Worm (Caenorhabditis elegans): ENCODE results near the gene fkb-4.
A peak's percentile ranks its signal among the peaks of the same experiment; 100 is the strongest.

fkb-4 gene

ce11 chrV:12819792-12820453 lies 33.0 kb upstream of the fkb-4 start, which contains the start of the genes ZC443.4 and ugt-18:
ZC443.4 (minus strand) TSS chrV:12819886.
ugt-18 (plus strand) TSS chrV:12820260.
- no peak for TF ChIP-seq hsf-1 (GFP tag; IDR thresholded peaks at IDR 0.05)
- TF ChIP-seq nhr-80 (tag; optimal IDR thresholded peaks at IDR 0.05) = peak; percentile 5
- no peak for TF ChIP-seq B0019.2 (GFP tag; conservative IDR thresholded peaks at IDR 0.05)
- no peak for TF ChIP-seq fkh-3 (tag; optimal IDR thresholded peaks at IDR 0.05)
- no peak for TF ChIP-seq sdz-38 (tag; optimal IDR thresholded peaks at IDR 0.05)
- TF ChIP-seq F49E8.2 (tag; optimal IDR thresholded peaks at IDR 0.05; ENCODE audit: insufficient read depth) = no peak

ce11 chrV:12819155-12819554 lies 32.2 kb upstream of the fkb-4 start:
- peak; percentile 4 for TF ChIP-seq ztf-18 (tag; optimal IDR thresholded peaks at IDR 0.05)
- peak; percentile 50 for TF ChIP-seq attf-5 (GFP tag; optimal IDR thresholded peaks at IDR 0.05)
- peak; percentile 57; the same call in 1 of the 2 replicates for TF ChIP-seq pbrm-1 (GFP tag; IDR thresholded peaks at IDR 0.05)
- TF ChIP-seq F33H1.4 (GFP tag; IDR thresholded peaks at IDR 0.05) = no peak
- no peak for TF ChIP-seq sptf-2 (GFP tag; optimal IDR thresholded peaks at IDR 0.05)
- TF ChIP-seq K12H6.12 (tag; optimal IDR thresholded peaks at IDR 0.05) = peak; percentile 64
- 0 out of 2 replicates have a peak, but pooled peaks have one; percentile 39 for TF ChIP-seq dox-1 (GFP tag; IDR thresholded peaks at IDR 0.05)
- 0 out of 2 replicates have a peak, but pooled peaks have one; percentile 13 for TF ChIP-seq cebp-1 (GFP tag; IDR thresholded peaks at IDR 0.05)
- peak; percentile 52 for TF ChIP-seq cebp-1 (tag; optimal IDR thresholded peaks at IDR 0.05)
- TF ChIP-seq madf-10 (tag; optimal IDR thresholded peaks at IDR 0.05) = peak; percentile 71
- no peak for TF ChIP-seq ztf-22 (GFP tag; optimal IDR thresholded peaks at IDR 0.05)

- TF ChIP-seq dox-1 (GFP tag; IDR thresholded peaks at IDR 0.05) (no peak), lin-35 (GFP tag; optimal IDR thresholded peaks at IDR 0.05) (no peak), B0019.2 (GFP tag; conservative IDR thresholded peaks at IDR 0.05) (no peak), F37B4.10 (GFP tag; IDR thresholded peaks at IDR 0.05) (no peak), let-526 (GFP tag; IDR thresholded peaks at IDR 0.05) (no peak), F57C9.4 (tag; optimal IDR thresholded peaks at IDR 0.05) (no peak), akir-1 (GFP tag; optimal IDR thresholded peaks at IDR 0.05) (no peak), unc-62 (GFP tag; optimal IDR thresholded peaks at IDR 0.05) (no peak), madf-10 (tag; optimal IDR thresholded peaks at IDR 0.05) (no peak)
These were observed 31.6 kb upstream of the fkb-4 start for ce11 chrV:12818486-12818885.

- no peak for TF ChIP-seq ceh-100 (GFP tag; IDR thresholded peaks at IDR 0.05)
- TF ChIP-seq ama-1 (optimal IDR thresholded peaks at IDR 0.05) = no peak
- peak in 1 of 2 experiments; percentile 66 for TF ChIP-seq ama-1 (GFP tag; optimal IDR thresholded peaks at IDR 0.05)
These were observed 29.7 kb upstream of the fkb-4 start for ce11 chrV:12816672-12817071.

ce11 chrV:12815386-12815785 lies 28.5 kb upstream of the fkb-4 start:
- no peak for TF ChIP-seq hrde-1 (tag; optimal IDR thresholded peaks at IDR 0.05; ENCODE audit: borderline replicate concordance)
- TF ChIP-seq pha-4 (tag; optimal IDR thresholded peaks at IDR 0.05) = peak; percentile 9

- no peak for TF ChIP-seq Y79H2A.3 (GFP tag; conservative IDR thresholded peaks at IDR 0.05)
- no peak for TF ChIP-seq rpc-1 (optimal IDR thresholded peaks at IDR 0.05)
- TF ChIP-seq rpc-1 (tag; optimal IDR thresholded peaks at IDR 0.05) = no peak
- no peak for TF ChIP-seq F33H1.4 (GFP tag; IDR thresholded peaks at IDR 0.05)
- no peak for TF ChIP-seq ztf-3 (GFP tag; optimal IDR thresholded peaks at IDR 0.05)
- TF ChIP-seq lsl-1 (GFP tag; optimal IDR thresholded peaks at IDR 0.05) = no peak
- TF ChIP-seq F52B5.7 (tag; optimal IDR thresholded peaks at IDR 0.05) = peak; percentile 31
- no peak for TF ChIP-seq Y53F4B.3 (GFP tag; IDR thresholded peaks at IDR 0.05)
- TF ChIP-seq ztf-22 (GFP tag; optimal IDR thresholded peaks at IDR 0.05) = no peak
- no peak for TF ChIP-seq ceh-58 (GFP tag; IDR thresholded peaks at IDR 0.05)
- peak; percentile 49; the same call in 1 of the 2 replicates for TF ChIP-seq cebp-1 (GFP tag; IDR thresholded peaks at IDR 0.05)
- peak; percentile 78 for TF ChIP-seq cebp-1 (tag; optimal IDR thresholded peaks at IDR 0.05)
- no peak for TF ChIP-seq madf-3 (GFP tag; IDR thresholded peaks at IDR 0.05)
- no peak for TF ChIP-seq D2030.7 (GFP tag; IDR thresholded peaks at IDR 0.05)
- no peak for TF ChIP-seq snpc-3.4 (tag; optimal IDR thresholded peaks at IDR 0.05)
- no peak for TF ChIP-seq ztf-26 (tag; optimal IDR thresholded peaks at IDR 0.05)
- no peak for TF ChIP-seq unc-62 (GFP tag; optimal IDR thresholded peaks at IDR 0.05)
- peak; percentile 64; the same call in 1 of the 2 replicates for TF ChIP-seq mcd-1 (GFP tag; IDR thresholded peaks at IDR 0.05)
These were observed 27.6 kb upstream of the fkb-4 start for ce11 chrV:12814481-12814882.

Data from whole organism, young adult.